Fruit fly (Drosophila melanogaster): Measurements from ENCODE around the gene CG15767.

dm6 chrX:5744277-5744846 lies 44.9 kb upstream of the CG15767 start:
- TF ChIP-seq CG8478 (optimal IDR thresholded peaks at IDR 0.05), result no peak
- no peak for TF ChIP-seq usp (GFP tag; optimal IDR thresholded peaks at IDR 0.05)
